Worm (Caenorhabditis elegans): ENCODE measurements around the gene chil-9.

ce11 chrII:9834921-9835320 is 10.2 kb downstream of the chil-9 start, which contains the start of gene arrd-5:
- no peak for TF ChIP-seq lin-39 (tag; optimal IDR thresholded peaks at IDR 0.05)
- no peak for TF ChIP-seq ZK546.5 (tag; optimal IDR thresholded peaks at IDR 0.05)
- TF ChIP-seq nhr-28 (tag; optimal IDR thresholded peaks at IDR 0.05), result no peak

Measured in whole organism, L4 larva.